Fruit fly (Drosophila melanogaster) whole organism, prepupa: ENCODE measurements around the gene enc.

Experiments
- Blimp-1 ChIP-seq: fragments of 200-800 bp; sonication (Bioruptor generic); optimal IDR thresholded peaks from 3 replicates; lab custom pipeline; 2017; ENCODE audit warnings: missing biosample characterization, missing genetic modification characterization, mild to moderate bottlenecking, moderate library complexity, missing genetic modification reagents
- CG10631 ChIP-seq: fragments of 200-800 bp; sonication (Bioruptor generic); optimal IDR thresholded peaks from 2 replicates; lab custom pipeline; 2016; ENCODE audit warnings: missing biosample characterization, missing genetic modification characterization
- CG11294 ChIP-seq: fragments of 200-800 bp; sonication (Bioruptor generic); IDR thresholded peaks from 2 replicates; pipeline ENCODE4 v1.3.6; 2022; ENCODE audit warnings: missing biosample characterization, missing genetic modification characterization
- CG11762 ChIP-seq: fragments of 200-800 bp; sonication (Bioruptor generic); optimal IDR thresholded peaks from 3 replicates; lab custom pipeline; 2016; ENCODE audit warnings: missing biosample characterization, missing genetic modification characterization; ENCODE audit not compliant: insufficient read depth
- CG11902 ChIP-seq: fragments of 200-800 bp; sonication (Bioruptor generic); optimal IDR thresholded peaks from 3 replicates; lab custom pipeline; 2016; ENCODE audit warnings: missing biosample characterization, missing genetic modification characterization
- CG15336 ChIP-seq: fragments of 200-800 bp; sonication (Bioruptor generic); IDR thresholded peaks from 2 replicates; pipeline ENCODE4 v1.3.6; 2022; ENCODE audit warnings: missing biosample characterization, missing genetic modification characterization
- CG3032 ChIP-seq: fragments of 200-800 bp; optimal IDR thresholded peaks from 2 replicates; lab custom pipeline; 2019; ENCODE audit warnings: missing biosample characterization, mild to moderate bottlenecking, missing genetic modification characterization, moderate library complexity
- CG31627 ChIP-seq: fragments of 200-800 bp; sonication (Bioruptor generic); optimal IDR thresholded peaks from 3 replicates; lab custom pipeline; 2016; ENCODE audit warnings: missing biosample characterization, missing genetic modification characterization
- CG32006 ChIP-seq: fragments of 200-800 bp; sonication (Bioruptor generic); optimal IDR thresholded peaks from 3 replicates; lab custom pipeline; 2017; ENCODE audit warnings: missing biosample characterization, mild to moderate bottlenecking, missing genetic modification characterization
- CG34406 ChIP-seq: fragments of 200-800 bp; sonication (Bioruptor generic); optimal IDR thresholded peaks from 3 replicates; lab custom pipeline; 2016; ENCODE audit warnings: missing biosample characterization, missing genetic modification characterization
- CG4318 ChIP-seq: fragments of 200-800 bp; sonication (Bioruptor generic); optimal IDR thresholded peaks from 3 replicates; lab custom pipeline; 2017; ENCODE audit warnings: missing biosample characterization, mild to moderate bottlenecking, missing genetic modification characterization
- CG6163 ChIP-seq: fragments of 200-800 bp; sonication (Bioruptor generic); IDR thresholded peaks from 3 replicates; pipeline ENCODE4 v1.3.6; 2022; ENCODE audit warnings: missing biosample characterization, missing genetic modification characterization
- CG6276 ChIP-seq: fragments of 200-800 bp; sonication (Bioruptor generic); optimal IDR thresholded peaks from 2 replicates; lab custom pipeline; 2017; ENCODE audit warnings: missing biosample characterization, mild to moderate bottlenecking, missing genetic modification characterization
- CG6792 ChIP-seq: fragments of 200-800 bp; sonication (Bioruptor generic); optimal IDR thresholded peaks from 3 replicates; lab custom pipeline; 2016; ENCODE audit warnings: missing biosample characterization, missing genetic modification characterization
- CG6808 ChIP-seq: fragments of 200-800 bp; sonication (Bioruptor generic); optimal IDR thresholded peaks from 3 replicates; lab custom pipeline; 2017; ENCODE audit warnings: missing biosample characterization, missing genetic modification characterization, mild to moderate bottlenecking, moderate library complexity, missing genetic modification reagents
- CG6854 ChIP-seq: fragments of 200-800 bp; sonication (Bioruptor generic); optimal IDR thresholded peaks from 2 replicates; lab custom pipeline; 2017; ENCODE audit warnings: missing biosample characterization, mild to moderate bottlenecking, missing genetic modification characterization
- CG7368 ChIP-seq: fragments of 200-800 bp; sonication (Bioruptor generic); optimal IDR thresholded peaks from 3 replicates; lab custom pipeline; 2016; ENCODE audit warnings: missing biosample characterization, missing genetic modification characterization
- CG8119 ChIP-seq: fragments of 200-800 bp; sonication (Bioruptor generic); IDR thresholded peaks from 3 replicates; pipeline ENCODE4 v1.3.6; 2022; ENCODE audit warnings: missing biosample characterization, missing genetic modification characterization
- Eip78C ChIP-seq: fragments of 200-800 bp; sonication (Bioruptor generic); peaks from one replicate; lab custom pipeline; 2016; ENCODE audit warnings: missing biosample characterization, missing genetic modification characterization
- Ets21C ChIP-seq: fragments of 200-800 bp; sonication (Bioruptor generic); optimal IDR thresholded peaks from 3 replicates; lab custom pipeline; 2016; ENCODE audit warnings: missing biosample characterization, missing genetic modification characterization
- Gug ChIP-seq: fragments of 200-800 bp; sonication (Bioruptor generic); IDR thresholded peaks from 2 replicates; pipeline ENCODE4 v1.3.6; 2022; ENCODE audit warnings: missing biosample characterization, missing genetic modification characterization
- Hr39 ChIP-seq: fragments of 200-800 bp; sonication (Bioruptor generic); optimal IDR thresholded peaks from 2 replicates; lab custom pipeline; 2016; ENCODE audit warnings: missing biosample characterization, missing genetic modification characterization
- Hr4 ChIP-seq: fragments of 200-800 bp; sonication (Bioruptor generic); optimal IDR thresholded peaks from 3 replicates; lab custom pipeline; 2016; ENCODE audit warnings: missing biosample characterization, missing genetic modification characterization
- Lpt ChIP-seq: fragments of 200-800 bp; sonication (Bioruptor generic); optimal IDR thresholded peaks from 3 replicates; lab custom pipeline; 2016; ENCODE audit warnings: missing biosample characterization, missing genetic modification characterization
- OdsH ChIP-seq: fragments of 200-800 bp; sonication (Bioruptor generic); optimal IDR thresholded peaks from 3 replicates; lab custom pipeline; 2016; ENCODE audit warnings: missing biosample characterization, missing genetic modification characterization
- Smox ChIP-seq: fragments of 200-800 bp; sonication (Bioruptor generic); optimal IDR thresholded peaks from 3 replicates; lab custom pipeline; 2016; ENCODE audit warnings: missing biosample characterization, missing genetic modification characterization
- Sox14 ChIP-seq: fragments of 200-800 bp; sonication (Bioruptor generic); optimal IDR thresholded peaks from 3 replicates; lab custom pipeline; 2016; ENCODE audit warnings: missing biosample characterization, missing genetic modification characterization
- achi ChIP-seq: fragments of 200-800 bp; sonication (Bioruptor generic); optimal IDR thresholded peaks from 3 replicates; lab custom pipeline; 2016; ENCODE audit warnings: missing biosample characterization, missing genetic modification characterization
- acj6 ChIP-seq: fragments of 200-800 bp; sonication (Bioruptor generic); optimal IDR thresholded peaks from 3 replicates; lab custom pipeline; 2016; ENCODE audit warnings: missing biosample characterization, missing genetic modification characterization
- dac ChIP-seq: fragments of 200-800 bp; sonication (Bioruptor generic); optimal IDR thresholded peaks from 2 replicates; lab custom pipeline; 2017; ENCODE audit warnings: missing biosample characterization, mild to moderate bottlenecking, missing genetic modification characterization
- eg ChIP-seq: fragments of 200-800 bp; sonication (Bioruptor generic); IDR thresholded peaks from 3 replicates; pipeline ENCODE4 v1.3.6; 2022; ENCODE audit warnings: missing biosample characterization, missing genetic modification characterization
- esn ChIP-seq: fragments of 200-800 bp; sonication (Bioruptor generic); optimal IDR thresholded peaks from 2 replicates; lab custom pipeline; 2016; ENCODE audit warnings: missing biosample characterization, mild to moderate bottlenecking, missing genetic modification characterization, moderate library complexity
- fd59A ChIP-seq: fragments of 200-800 bp; sonication (Bioruptor generic); optimal IDR thresholded peaks from 2 replicates; lab custom pipeline; 2017; ENCODE audit warnings: missing biosample characterization, mild to moderate bottlenecking, missing genetic modification characterization, missing genetic modification reagents
- fkh ChIP-seq: fragments of 200-800 bp; sonication (Bioruptor generic); optimal IDR thresholded peaks from 3 replicates; lab custom pipeline; 2017; ENCODE audit warnings: missing biosample characterization, mild to moderate bottlenecking, missing genetic modification characterization, moderate library complexity
- lz ChIP-seq: fragments of 200-800 bp; sonication (Bioruptor generic); optimal IDR thresholded peaks from 3 replicates; lab custom pipeline; 2016; ENCODE audit warnings: missing biosample characterization, missing genetic modification characterization
- salr ChIP-seq, 2 experiments: fragments of 200-800 bp; sonication (Bioruptor generic); optimal IDR thresholded peaks; 3 replicates each; lab custom pipeline; 2016 to 2018; ENCODE audit warnings: missing biosample characterization in 2 of 2, missing genetic modification characterization in 2 of 2, mild to moderate bottlenecking in 1 of 2
- spab ChIP-seq: fragments of 200-800 bp; sonication (Bioruptor generic); optimal IDR thresholded peaks from 2 replicates; lab custom pipeline; 2017; ENCODE audit warnings: missing biosample characterization, mild to moderate bottlenecking, missing genetic modification characterization, missing genetic modification reagents
- svp ChIP-seq: fragments of 200-800 bp; sonication (Bioruptor generic); peaks from one replicate; lab custom pipeline; 2016; ENCODE audit warnings: missing biosample characterization, missing genetic modification characterization
- topi ChIP-seq: fragments of 200-800 bp; sonication (Bioruptor generic); optimal IDR thresholded peaks from 3 replicates; lab custom pipeline; 2016; ENCODE audit warnings: missing biosample characterization, missing genetic modification characterization
- vri ChIP-seq: fragments of 200-800 bp; sonication (Bioruptor generic); optimal IDR thresholded peaks from 3 replicates; lab custom pipeline; 2016; ENCODE audit warnings: missing biosample characterization, mild to moderate bottlenecking, missing genetic modification characterization

enc gene

dm6 chr3L:3852842-3853241, 34.4 kb downstream of the enc start (continued):
- TF ChIP-seq CG34406 (peak; percentile 62), salr (GFP tag; optimal IDR thresholded peaks at IDR 0.05; lab: Kevin White, UChicago) (peak; percentile 57 to 83), eg (GFP tag; lab: Robert Waterston, UW) (peak; percentile 61), CG3032 (peak; percentile 64), CG31627 (GFP tag; lab: Kevin White, UChicago) (peak; percentile 49), CG10631 (peak; percentile 78), dac (no peak), CG6276 (GFP tag; lab: Kevin White, UChicago) (no peak), acj6 (peak; percentile 81), fd59A (GFP tag; lab: Kevin White, UChicago) (peak; percentile 82), achi (GFP tag; lab: Kevin White, UChicago) (peak; percentile 76), esn (peak; percentile 42), CG4318 (GFP tag; lab: Kevin White, UChicago) (peak; percentile 42), spab (GFP tag; lab: Kevin White, UChicago) (peak; percentile 50), Hr4 (GFP tag; lab: Kevin White, UChicago) (peak; percentile 63), CG7368 (peak; percentile 21), Blimp-1 (GFP tag; lab: Kevin White, UChicago) (no peak), CG15336 (GFP tag; lab: Robert Waterston, UW) (peak; percentile 59), CG11762 (GFP tag; lab: Kevin White, UChicago) (peak; percentile 32), Ets21C (GFP tag; lab: Kevin White, UChicago) (peak; percentile 15), CG11294 (GFP tag; lab: Robert Waterston, UW) (0 out of 2 replicates have a peak, but pooled peaks have one; percentile 17), lz (GFP tag; lab: Kevin White, UChicago) (peak; percentile 38), Sox14 (peak; percentile 75), Lpt (GFP tag; lab: Kevin White, UChicago) (peak; percentile 27), CG6792 (GFP tag; lab: Kevin White, UChicago) (peak; percentile 78), Hr39 (GFP tag; lab: Kevin White, UChicago) (peak; percentile 57), OdsH (GFP tag; lab: Kevin White, UChicago) (peak; percentile 79), fkh (GFP tag; lab: Kevin White, UChicago) (no peak), Smox (GFP tag; lab: Kevin White, UChicago) (peak; percentile 42), Eip78C (GFP tag; lab: Kevin White, UChicago) (peak; percentile 94), vri (no peak), CG8119 (GFP tag; lab: Robert Waterston, UW) (peak; percentile 43; the same call in 2 of the 3 replicates)

- TF ChIP-seq Lpt (GFP tag; lab: Kevin White, UChicago), result no peak
- no peak for TF ChIP-seq Gug (GFP tag; lab: Robert Waterston, UW)
- TF ChIP-seq CG6163, result no peak
- peak; percentile 33 for TF ChIP-seq CG32006 (GFP tag; lab: Kevin White, UChicago)
- TF ChIP-seq CG10631, result peak; percentile 17
- TF ChIP-seq achi (GFP tag; lab: Kevin White, UChicago), result peak; percentile 26
- TF ChIP-seq CG7368, result no peak
- TF ChIP-seq CG11902 (GFP tag; lab: Kevin White, UChicago), result no peak
- no peak for TF ChIP-seq topi (GFP tag; lab: Kevin White, UChicago)
- no peak for TF ChIP-seq CG6808 (GFP tag; lab: Kevin White, UChicago)
- TF ChIP-seq CG6854 (GFP tag; lab: Kevin White, UChicago), result no peak
- peak; percentile 69 for TF ChIP-seq Eip78C (GFP tag; lab: Kevin White, UChicago)
- peak; percentile 49; the same call in 1 of the 3 replicates for TF ChIP-seq eg (GFP tag; lab: Robert Waterston, UW)
- peak; percentile 37; the same call in 1 of the 3 replicates for TF ChIP-seq CG8119 (GFP tag; lab: Robert Waterston, UW)
- peak; percentile 2 for TF ChIP-seq CG31627 (GFP tag; lab: Kevin White, UChicago)
- peak; percentile 62 for TF ChIP-seq CG15336 (GFP tag; lab: Robert Waterston, UW)
- TF ChIP-seq CG34406, result peak; percentile 6
- TF ChIP-seq Hr4 (GFP tag; lab: Kevin White, UChicago), result peak; percentile 22
- TF ChIP-seq OdsH (GFP tag; lab: Kevin White, UChicago), result peak; percentile 17
- no peak for TF ChIP-seq Blimp-1 (GFP tag; lab: Kevin White, UChicago)
- peak; percentile 12 for TF ChIP-seq esn
- TF ChIP-seq svp (GFP tag; lab: Kevin White, UChicago), result peak; percentile 57
These were observed 36.9 kb downstream of the enc start for dm6 chr3L:3855194-3855980.
